Worm (Caenorhabditis elegans) whole organism, midembryonic: ENCODE measurements around the gene acds-10.

Experiments used
- T22C8.4 ChIP-seq: fragments of 200-800 bp; sonication (Bioruptor generic); IDR thresholded peaks from 2 replicates; pipeline ENCODE4 v1.3.6; 2022; ENCODE audit warnings: missing genetic modification characterization, missing compliant biosample characterization
- cog-1 ChIP-seq: sonication (generic microtip); optimal IDR thresholded peaks from 2 replicates; lab custom pipeline; 2016; ENCODE audit warnings: missing genetic modification characterization, missing compliant biosample characterization
- flt-1 ChIP-seq: fragments of 200-800 bp; sonication (Bioruptor generic); IDR thresholded peaks from 2 replicates; pipeline ENCODE4 v1.3.6; 2022; ENCODE audit warnings: missing genetic modification characterization, missing compliant biosample characterization
- klf-2 ChIP-seq: fragments of 200-800 bp; sonication (Bioruptor generic); conservative IDR thresholded peaks from 2 replicates; pipeline ENCODE4 v1.3.6; 2022; ENCODE audit warnings: missing genetic modification reagents, missing genetic modification characterization, missing compliant biosample characterization
- med-1 ChIP-seq: sonication (generic microtip); optimal IDR thresholded peaks from 2 replicates; lab custom pipeline; 2017; ENCODE audit warnings: missing genetic modification characterization, mild to moderate bottlenecking, missing compliant biosample characterization, antibody characterized with exemption, missing genetic modification reagents; ENCODE audit not compliant: insufficient read depth
- tab-1 ChIP-seq: fragments of 200-800 bp; sonication (Bioruptor generic); IDR thresholded peaks from 2 replicates; pipeline ENCODE4 v1.3.6; 2022; ENCODE audit warnings: missing genetic modification characterization, missing compliant biosample characterization
- ztf-23 ChIP-seq: fragments of 200-800 bp; sonication (Bioruptor generic); IDR thresholded peaks from 2 replicates; pipeline ENCODE4 v1.3.6; 2022; ENCODE audit warnings: missing genetic modification reagents, missing genetic modification characterization, missing compliant biosample characterization

DNA sequence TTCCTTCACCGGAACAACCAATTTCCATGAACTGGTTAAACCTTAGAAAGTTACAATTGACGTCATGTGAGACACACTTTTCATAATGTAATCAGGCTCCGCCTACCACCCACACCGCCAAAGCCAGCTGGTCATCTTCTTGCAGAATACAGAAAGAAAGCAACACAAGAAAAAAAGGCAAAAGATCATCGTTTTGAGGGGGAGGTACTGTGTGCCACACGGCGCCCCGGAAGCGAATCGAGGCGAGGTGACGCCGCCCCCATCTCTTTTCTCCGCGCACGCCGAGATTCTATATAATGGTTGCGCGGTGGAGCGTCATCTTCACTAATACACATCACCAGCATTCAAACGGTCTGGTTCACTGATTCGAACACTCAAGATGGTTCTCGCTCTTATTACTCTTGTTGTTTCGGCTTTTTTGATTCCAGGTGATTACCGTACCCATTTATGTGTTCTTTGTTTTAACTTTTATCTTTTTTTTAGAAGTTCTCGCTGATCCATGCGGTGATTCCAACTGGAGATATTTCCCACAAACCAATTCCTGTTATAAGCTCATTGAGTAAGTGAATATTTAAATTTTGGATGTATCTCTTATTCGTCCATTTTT is 47.7 kb upstream of the acds-10 start, which contains the start of gene clec-1:
- TF ChIP-seq tab-1 (GFP tag; lab: Robert Waterston, UW) (no peak), klf-2 (GFP tag; lab: Robert Waterston, UW) (no peak), T22C8.4 (GFP tag; lab: Robert Waterston, UW) (no peak), ztf-23 (GFP tag; lab: Robert Waterston, UW) (no peak), med-1 (no peak), cog-1 (tag; lab: Kevin White, UChicago) (no peak), flt-1 (GFP tag; lab: Robert Waterston, UW) (no peak)
